Fruit fly (Drosophila melanogaster): ENCODE results near the gene capt.

capt gene

DNA sequence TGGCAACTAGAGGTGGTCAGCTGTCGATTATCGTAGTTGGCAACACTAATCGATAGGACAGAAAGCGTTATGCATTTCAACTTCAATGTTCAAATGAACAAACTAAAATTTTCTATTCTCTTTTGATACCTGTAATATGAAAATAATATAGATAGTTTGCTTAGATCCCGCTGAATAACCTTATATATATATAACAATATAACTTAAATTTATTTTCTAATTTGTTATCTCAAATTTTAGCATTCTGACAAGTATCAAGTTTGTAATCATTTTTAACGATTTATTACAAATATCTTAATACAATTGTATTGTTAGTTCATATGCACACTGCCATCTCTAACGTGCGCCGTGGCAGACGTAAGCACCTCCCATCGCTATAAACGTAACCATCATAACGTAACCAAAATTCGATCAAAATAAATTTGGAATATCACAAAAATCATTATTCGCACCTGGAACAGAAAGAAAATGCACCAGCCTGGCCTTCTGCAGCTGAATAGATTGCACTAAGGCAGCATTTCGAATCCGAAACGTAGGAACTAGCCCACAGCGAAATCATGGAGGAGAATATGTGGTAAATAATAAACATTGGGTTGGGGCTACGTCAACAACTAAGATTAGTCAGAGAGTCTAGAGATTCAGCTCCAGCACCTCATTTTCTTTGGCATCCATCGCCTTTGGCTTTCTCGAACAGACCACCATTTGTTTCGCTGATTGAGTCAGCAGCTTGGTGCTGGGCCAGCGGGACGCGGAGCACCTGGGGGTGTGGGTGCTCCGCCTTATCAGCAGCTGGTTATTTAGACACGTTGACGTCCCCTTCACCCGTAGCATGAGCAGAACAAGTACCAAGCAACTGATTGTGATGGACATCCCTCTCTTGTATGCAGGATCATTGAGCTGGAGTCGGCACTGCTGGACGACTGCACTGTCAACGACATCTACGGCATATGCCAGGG, 28.9 kb downstream of the capt start, which contains the start of the genes Pino and TBC1D23 (continued):
- TF ChIP-seq cato (GFP tag; optimal IDR thresholded peaks at IDR 0.05; ENCODE audit: borderline replicate concordance) = peak; percentile 26
- TF ChIP-seq GATAe (GFP tag; conservative IDR thresholded peaks at IDR 0.05) = 0 out of 2 replicates have a peak, but pooled peaks have one; percentile 18
- peak; percentile 48 for TF ChIP-seq CG10209 (GFP tag; optimal IDR thresholded peaks at IDR 0.05)
- peak; percentile 82 for TF ChIP-seq Hr3 (GFP tag; optimal IDR thresholded peaks at IDR 0.05)
- TF ChIP-seq so (GFP tag; IDR thresholded peaks at IDR 0.05) = peak; percentile 69; the same call in 1 of the 3 replicates
- TF ChIP-seq nmo (GFP tag; optimal IDR thresholded peaks at IDR 0.05) = peak; percentile 89
- peak; percentile 50 for TF ChIP-seq CG12104 (GFP tag; optimal IDR thresholded peaks at IDR 0.05)
- TF ChIP-seq bcd (GFP tag; optimal IDR thresholded peaks at IDR 0.05) = peak; percentile 72
- peak; percentile 79 for TF ChIP-seq CG14441 (GFP tag; IDR thresholded peaks at IDR 0.05)
- peak; percentile 82 for TF ChIP-seq BEAF-32 (GFP tag; optimal IDR thresholded peaks at IDR 0.05)
- TF ChIP-seq pfk (GFP tag; optimal IDR thresholded peaks at IDR 0.05) = no peak
- TF ChIP-seq jumu (GFP tag; optimal IDR thresholded peaks at IDR 0.05) = peak; percentile 6
- TF ChIP-seq pzg (GFP tag; optimal IDR thresholded peaks at IDR 0.05) = peak; percentile 39
- peak; percentile 14 for TF ChIP-seq CG33213 (GFP tag; optimal IDR thresholded peaks at IDR 0.05)
- TF ChIP-seq CG13775 (GFP tag; optimal IDR thresholded peaks at IDR 0.05) = peak; percentile 75
- TF ChIP-seq H2.0 (GFP tag; IDR thresholded peaks at IDR 0.05) = peak; percentile 68
- peak; percentile 53 for TF ChIP-seq inv (GFP tag; IDR thresholded peaks at IDR 0.05; ENCODE audit: partially characterized antibody)
- TF ChIP-seq dpn (GFP tag; optimal IDR thresholded peaks at IDR 0.05) = peak; percentile 43 to 79
- TF ChIP-seq BtbVII (GFP tag; optimal IDR thresholded peaks at IDR 0.05) = no peak
- no peak for TF ChIP-seq CkIIα-i1 (GFP tag; IDR thresholded peaks at IDR 0.05)
- peak; percentile 48; the same call in 1 of the 2 replicates for TF ChIP-seq esg (GFP tag; conservative IDR thresholded peaks at IDR 0.05)

DNA sequence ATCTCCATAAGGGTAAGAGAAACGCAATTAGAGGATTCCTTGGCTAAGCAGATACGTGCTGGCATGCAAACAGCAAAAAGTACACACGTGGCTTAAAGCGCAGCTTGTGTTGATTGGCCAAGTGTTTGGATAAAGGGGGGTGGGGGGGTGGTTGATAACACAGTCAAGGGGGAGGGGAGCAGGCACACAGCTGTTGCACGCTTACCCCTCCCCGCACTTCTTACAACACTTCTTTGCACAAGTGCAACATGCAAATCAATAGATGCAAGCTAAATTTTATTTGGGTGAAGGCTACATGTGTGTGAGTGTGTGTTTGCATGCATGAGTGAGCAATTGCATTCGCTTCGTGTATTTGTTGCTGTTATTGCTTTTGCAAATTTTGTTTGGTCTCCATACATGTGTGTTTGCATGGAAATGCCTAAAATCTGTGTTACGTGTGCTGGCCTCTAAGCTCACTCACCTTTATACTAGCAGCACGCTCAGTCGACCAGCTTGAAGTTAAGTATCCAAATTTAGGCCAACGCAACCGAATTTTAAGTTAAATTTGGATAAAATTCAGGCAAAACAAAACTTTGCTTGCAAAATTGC, 29.6 kb downstream of the capt start:
- TF ChIP-seq CG12104 (GFP tag; optimal IDR thresholded peaks at IDR 0.05) (no peak), tup (GFP tag; optimal IDR thresholded peaks at IDR 0.05) (no peak), CG2889 (GFP tag; IDR thresholded peaks at IDR 0.05) (no peak), CG15479 (GFP tag; optimal IDR thresholded peaks at IDR 0.05) (peak; percentile 37), row (GFP tag; IDR thresholded peaks at IDR 0.05) (no peak), CG4360 (GFP tag; IDR thresholded peaks at IDR 0.05) (0 out of 2 replicates have a peak, but pooled peaks have one; percentile 2), CG3163 (GFP tag; optimal IDR thresholded peaks at IDR 0.05) (no peak), H2.0 (GFP tag; IDR thresholded peaks at IDR 0.05) (no peak), CG17802 (tag; optimal IDR thresholded peaks at IDR 0.05) (no peak), MESR4 (GFP tag; optimal IDR thresholded peaks at IDR 0.05) (peak; percentile 51), YL-1 (GFP tag; optimal IDR thresholded peaks at IDR 0.05) (peak; percentile 30), crol (GFP tag; IDR thresholded peaks at IDR 0.05) (peak; percentile 97), CG34422 (GFP tag; IDR thresholded peaks at IDR 0.05) (peak; percentile 43; the same call in 1 of the 3 replicates), BtbVII (GFP tag; optimal IDR thresholded peaks at IDR 0.05) (no peak), CG13424 (tag; optimal IDR thresholded peaks at IDR 0.05) (no peak), scrt (GFP tag; optimal IDR thresholded peaks at IDR 0.05) (peak; percentile 48), crp (GFP tag; optimal IDR thresholded peaks at IDR 0.05) (peak in 1 of 2 experiments; percentile 64), Adf1 (GFP tag; IDR thresholded peaks at IDR 0.05) (no peak), CG7786 (GFP tag; optimal IDR thresholded peaks at IDR 0.05) (no peak), Sin3A (optimal IDR thresholded peaks at IDR 0.05) (peak; percentile 14), Mad (GFP tag; optimal IDR thresholded peaks at IDR 0.05) (no peak), chinmo (GFP tag; IDR thresholded peaks at IDR 0.05; ENCODE audit: partially characterized antibody) (0 out of 4 replicates have a peak, but pooled peaks have one; percentile 35), CG4617 (GFP tag; optimal IDR thresholded peaks at IDR 0.05; ENCODE audit: borderline replicate concordance) (peak; percentile 20), cg (GFP tag; optimal IDR thresholded peaks at IDR 0.05) (peak; percentile 22), chn (GFP tag; optimal IDR thresholded peaks at IDR 0.05) (no peak), Spps (tag; optimal IDR thresholded peaks at IDR 0.05) (no peak)
